Worm (Caenorhabditis elegans): ENCODE results near the gene swsn-7.

DNA sequence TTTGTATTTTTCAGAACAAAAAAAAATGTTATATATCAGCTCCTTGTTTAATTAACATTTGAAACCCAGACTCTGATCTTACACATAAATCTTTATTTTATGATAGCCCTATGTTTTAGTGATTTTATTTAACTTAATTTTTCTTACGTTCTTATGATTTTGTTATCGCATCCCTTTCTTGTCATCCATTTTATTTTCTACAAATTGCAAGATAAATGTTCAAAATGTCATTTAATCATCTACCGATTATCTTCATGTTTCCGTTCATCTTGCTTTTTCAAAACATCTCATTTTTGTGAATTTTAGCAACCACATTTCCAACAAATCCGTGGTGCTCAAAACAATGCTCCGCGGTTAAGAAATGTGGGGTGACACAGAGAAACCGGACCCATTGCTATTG is 51.3 kb downstream of the swsn-7 start, which contains the start of gene DH11.5:
- TF ChIP-seq lin-13 (GFP tag; optimal IDR thresholded peaks at IDR 0.05) (no peak), R02D3.7 (tag; optimal IDR thresholded peaks at IDR 0.05) (no peak), nhr-77 (tag; optimal IDR thresholded peaks at IDR 0.05) (no peak), aly-2 (tag; optimal IDR thresholded peaks at IDR 0.05) (no peak), nhr-10 (tag; optimal IDR thresholded peaks at IDR 0.05) (no peak), nhr-6 (tag; optimal IDR thresholded peaks at IDR 0.05) (no peak), elt-3 (tag; optimal IDR thresholded peaks at IDR 0.05) (no peak), skn-1 (tag; optimal IDR thresholded peaks at IDR 0.05) (no peak), lin-39 (tag; optimal IDR thresholded peaks at IDR 0.05) (no peak), lsy-2 (tag; optimal IDR thresholded peaks at IDR 0.05) (no peak), alr-1 (tag; optimal IDR thresholded peaks at IDR 0.05) (no peak), zag-1 (tag; optimal IDR thresholded peaks at IDR 0.05) (no peak)
